Fruit fly (Drosophila melanogaster) Kc167 (cell line): ENCODE measurements around the gene CG10005.

ENCODE experiments used
- Myc ChIP-seq: fragments of >200 bp; optimal IDR thresholded peaks from 2 replicates; lab custom pipeline; 2017; ENCODE audit warnings: missing external identifiers
- Sin3A ChIP-seq: fragments of >200 bp; optimal IDR thresholded peaks from 2 replicates; lab custom pipeline; 2018; ENCODE audit warnings: missing external identifiers
- h ChIP-seq: fragments of >200 bp; optimal IDR thresholded peaks from 3 replicates; lab custom pipeline; 2018; ENCODE audit warnings: missing external identifiers
- insv ChIP-seq: fragments of >200 bp; optimal IDR thresholded peaks from 3 replicates; lab custom pipeline; 2018; ENCODE audit warnings: missing external identifiers
- psq ChIP-seq: fragments of >200 bp; optimal IDR thresholded peaks from 2 replicates; lab custom pipeline; 2017; ENCODE audit warnings: missing external identifiers
- ttk ChIP-seq: sonication (Bioruptor generic); optimal IDR thresholded peaks from 2 replicates; lab custom pipeline; 2017; ENCODE audit warnings: missing external identifiers

DNA sequence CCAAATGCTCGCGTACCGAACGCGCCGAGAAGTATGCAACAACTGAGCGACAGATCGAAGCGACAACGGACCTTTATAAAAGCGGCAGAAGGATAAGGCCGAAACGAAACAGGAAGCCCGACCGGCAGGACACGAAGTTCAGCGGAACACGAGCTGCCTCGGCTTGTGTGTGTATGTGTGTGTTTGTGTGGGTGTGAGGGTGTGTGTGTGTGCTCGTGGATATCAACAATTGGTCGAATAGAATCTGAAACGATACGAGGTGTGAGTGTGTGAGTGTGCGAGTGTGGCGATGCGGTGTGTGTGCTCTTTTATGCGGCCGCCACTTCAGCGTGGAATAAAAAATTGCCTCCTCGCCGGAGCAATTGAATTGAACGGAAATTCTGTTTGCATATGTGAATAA lies 28.4 kb upstream of the CG10005 start, which contains the start of gene Tk:
- TF ChIP-seq Sin3A (no peak), insv (no peak), ttk (lab: Kevin White, UChicago) (no peak), h (no peak), psq (no peak), Myc (no peak)
